Worm (Caenorhabditis elegans) whole organism, midembryonic: ENCODE results near the gene col-39.

Experiments
- T22C8.4 ChIP-seq: fragments of 200-800 bp; sonication (Bioruptor generic); IDR thresholded peaks from 2 replicates; pipeline ENCODE4 v1.3.6; 2022; ENCODE audit warnings: missing genetic modification characterization, missing compliant biosample characterization
- cog-1 ChIP-seq: sonication (generic microtip); optimal IDR thresholded peaks from 2 replicates; lab custom pipeline; 2016; ENCODE audit warnings: missing genetic modification characterization, missing compliant biosample characterization
- flt-1 ChIP-seq: fragments of 200-800 bp; sonication (Bioruptor generic); IDR thresholded peaks from 2 replicates; pipeline ENCODE4 v1.3.6; 2022; ENCODE audit warnings: missing genetic modification characterization, missing compliant biosample characterization
- klf-2 ChIP-seq: fragments of 200-800 bp; sonication (Bioruptor generic); conservative IDR thresholded peaks from 2 replicates; pipeline ENCODE4 v1.3.6; 2022; ENCODE audit warnings: missing genetic modification reagents, missing genetic modification characterization, missing compliant biosample characterization
- med-1 ChIP-seq: sonication (generic microtip); optimal IDR thresholded peaks from 2 replicates; lab custom pipeline; 2017; ENCODE audit warnings: missing genetic modification characterization, mild to moderate bottlenecking, missing compliant biosample characterization, antibody characterized with exemption, missing genetic modification reagents; ENCODE audit not compliant: insufficient read depth
- ref-1 ChIP-seq: fragments of 200-800 bp; sonication (Bioruptor generic); conservative IDR thresholded peaks from 2 replicates; pipeline ENCODE4 v1.3.6; 2022; ENCODE audit warnings: missing genetic modification reagents, missing genetic modification characterization, missing compliant biosample characterization
- tab-1 ChIP-seq: fragments of 200-800 bp; sonication (Bioruptor generic); IDR thresholded peaks from 2 replicates; pipeline ENCODE4 v1.3.6; 2022; ENCODE audit warnings: missing genetic modification characterization, missing compliant biosample characterization
- ztf-23 ChIP-seq: fragments of 200-800 bp; sonication (Bioruptor generic); IDR thresholded peaks from 2 replicates; pipeline ENCODE4 v1.3.6; 2022; ENCODE audit warnings: missing genetic modification reagents, missing genetic modification characterization, missing compliant biosample characterization
- ztf-29 ChIP-seq: fragments of 200-800 bp; sonication (Bioruptor generic); IDR thresholded peaks from 2 replicates; pipeline ENCODE4 v1.3.6; 2022; ENCODE audit warnings: missing genetic modification reagents, missing genetic modification characterization, missing compliant biosample characterization

Gene col-39

ce11 chrII:10730702-10731101 is 26.0 kb downstream of the col-39 start:
- TF ChIP-seq T22C8.4 (GFP tag; lab: Robert Waterston, UW) = no peak
- TF ChIP-seq cog-1 = no peak
- TF ChIP-seq ztf-29 (GFP tag; lab: Robert Waterston, UW) = no peak

ce11 chrII:10731552-10731951 is 26.8 kb downstream of the col-39 start, which contains the start of gene glb-12:
glb-12 (minus strand) TSS chrII:10731652.
- no peak for TF ChIP-seq T22C8.4 (GFP tag; lab: Robert Waterston, UW)
- no peak for TF ChIP-seq cog-1
- no peak for TF ChIP-seq med-1 (GFP tag; lab: Kevin White, UChicago)
- TF ChIP-seq ref-1 (GFP tag; lab: Robert Waterston, UW) = no peak
- TF ChIP-seq ztf-23 = no peak
- TF ChIP-seq flt-1 = no peak
- TF ChIP-seq ztf-29 (GFP tag; lab: Robert Waterston, UW) = no peak
- no peak for TF ChIP-seq tab-1
- no peak for TF ChIP-seq klf-2 (GFP tag; lab: Robert Waterston, UW)

DNA sequence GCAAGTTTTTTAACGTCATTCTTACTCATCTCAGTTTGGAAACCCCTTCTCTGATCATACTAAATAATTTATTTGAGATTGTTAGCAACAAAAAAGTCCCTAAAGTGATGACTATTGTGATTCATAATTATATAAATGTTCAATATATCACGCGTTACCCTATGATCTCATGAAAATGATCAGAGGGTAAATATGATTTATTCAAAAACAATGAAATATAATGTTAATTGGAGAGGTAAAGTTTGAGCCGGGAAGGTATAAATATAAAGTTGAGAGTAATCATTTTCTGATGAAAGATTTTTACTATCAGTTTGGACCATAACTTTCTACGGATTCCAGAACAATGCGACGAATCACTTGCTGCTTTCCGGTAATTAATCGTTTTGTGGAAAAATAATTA is 32.3 kb downstream of the col-39 start, which contains the start of gene C52A11.3:
Gene C52A11.3, plus strand, starts transcription at position 301 of the 400 bp plus-strand sequence.
- TF ChIP-seq tab-1 (no peak), med-1 (GFP tag; lab: Kevin White, UChicago) (no peak), T22C8.4 (GFP tag; lab: Robert Waterston, UW) (no peak), flt-1 (no peak), ztf-29 (GFP tag; lab: Robert Waterston, UW) (no peak), ref-1 (GFP tag; lab: Robert Waterston, UW) (no peak), cog-1 (no peak), ztf-23 (no peak), klf-2 (GFP tag; lab: Robert Waterston, UW) (no peak)

ce11 chrII:10744801-10745200 is 40.1 kb downstream of the col-39 start:
- no peak for TF ChIP-seq cog-1
- no peak for TF ChIP-seq ztf-23
- TF ChIP-seq ztf-29 (GFP tag; lab: Robert Waterston, UW) = no peak
- no peak for TF ChIP-seq tab-1
- TF ChIP-seq klf-2 (GFP tag; lab: Robert Waterston, UW) = no peak
- TF ChIP-seq ref-1 (GFP tag; lab: Robert Waterston, UW) = no peak
- TF ChIP-seq T22C8.4 (GFP tag; lab: Robert Waterston, UW) = no peak
- TF ChIP-seq med-1 (GFP tag; lab: Kevin White, UChicago) = no peak
- TF ChIP-seq flt-1 = no peak

DNA sequence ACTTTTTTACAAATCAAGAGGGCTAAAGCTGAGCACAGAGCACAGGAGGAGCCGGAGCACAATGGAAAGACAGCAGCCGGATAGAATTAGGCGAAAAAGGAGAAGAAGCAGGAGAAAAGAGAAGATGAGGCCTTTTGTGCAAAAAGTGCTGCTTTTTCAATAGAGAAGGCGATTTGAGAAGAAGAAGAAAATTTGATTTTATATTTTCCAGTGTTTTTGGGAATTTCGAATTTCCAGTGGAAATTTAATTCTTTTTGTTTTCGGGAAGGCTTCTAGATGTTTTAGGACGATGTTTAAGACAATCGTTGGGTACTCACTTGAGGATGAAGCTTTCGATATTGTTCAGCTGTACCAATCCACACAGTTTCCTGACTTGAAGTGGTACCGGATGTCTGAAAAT is 49.0 kb downstream of the col-39 start:
- no peak for TF ChIP-seq ref-1 (GFP tag; lab: Robert Waterston, UW)
- TF ChIP-seq ztf-23 = no peak
- no peak for TF ChIP-seq T22C8.4 (GFP tag; lab: Robert Waterston, UW)
- no peak for TF ChIP-seq ztf-29 (GFP tag; lab: Robert Waterston, UW)
- TF ChIP-seq klf-2 (GFP tag; lab: Robert Waterston, UW) = no peak
- TF ChIP-seq flt-1 = no peak
- TF ChIP-seq tab-1 = no peak
- TF ChIP-seq med-1 (GFP tag; lab: Kevin White, UChicago) = no peak
- no peak for TF ChIP-seq cog-1

ce11 chrII:10755455-10755854 is 50.7 kb downstream of the col-39 start:
- TF ChIP-seq cog-1 = no peak
